Fruit fly (Drosophila melanogaster) S2 (cell line): Measurements from ENCODE around the gene Dad1.

Experiments
- CG8478 ChIP-seq: fragments of >200 bp; optimal IDR thresholded peaks from 2 replicates; lab custom pipeline; 2018
- CTCF ChIP-seq, 2 experiments: fragments of >200 bp; optimal IDR thresholded peaks; 2 replicates each; lab custom pipeline; 2018

dm6 chr2L:8355419-8355818, 28.5 kb downstream of the Dad1 start:
- TF ChIP-seq CTCF (optimal IDR thresholded peaks at IDR 0.05; lab: Kevin White, UChicago) (no peak), CG8478 (lab: Kevin White, UChicago) (no peak)
